Fruit fly (Drosophila melanogaster) whole organism: ENCODE measurements around the gene lawc.

Experiments used
- CG8478 ChIP-seq: fragments of >200 bp; optimal IDR thresholded peaks from 2 replicates; lab custom pipeline; 2018; ENCODE audit warnings: inconsistent platforms
- Dll ChIP-seq: fragments of >200 bp; optimal IDR thresholded peaks from 2 replicates; lab custom pipeline; 2017
- EcR ChIP-seq, 2 experiments: fragments of >200 bp; optimal IDR thresholded peaks; 2 replicates each; lab custom pipeline; 2017; ENCODE audit warnings: missing biosample characterization in 2 of 2, missing genetic modification characterization in 2 of 2, missing genetic modification reagents in 2 of 2
- pan ChIP-seq: fragments of >200 bp; optimal IDR thresholded peaks from 2 replicates; lab custom pipeline; 2017
- psq ChIP-seq: fragments of >200 bp; optimal IDR thresholded peaks from 2 replicates; lab custom pipeline; 2017
- usp ChIP-seq: fragments of >200 bp; optimal IDR thresholded peaks from 2 replicates; lab custom pipeline; 2017; ENCODE audit warnings: missing biosample characterization, missing genetic modification characterization, mixed read lengths

Gene lawc

DNA sequence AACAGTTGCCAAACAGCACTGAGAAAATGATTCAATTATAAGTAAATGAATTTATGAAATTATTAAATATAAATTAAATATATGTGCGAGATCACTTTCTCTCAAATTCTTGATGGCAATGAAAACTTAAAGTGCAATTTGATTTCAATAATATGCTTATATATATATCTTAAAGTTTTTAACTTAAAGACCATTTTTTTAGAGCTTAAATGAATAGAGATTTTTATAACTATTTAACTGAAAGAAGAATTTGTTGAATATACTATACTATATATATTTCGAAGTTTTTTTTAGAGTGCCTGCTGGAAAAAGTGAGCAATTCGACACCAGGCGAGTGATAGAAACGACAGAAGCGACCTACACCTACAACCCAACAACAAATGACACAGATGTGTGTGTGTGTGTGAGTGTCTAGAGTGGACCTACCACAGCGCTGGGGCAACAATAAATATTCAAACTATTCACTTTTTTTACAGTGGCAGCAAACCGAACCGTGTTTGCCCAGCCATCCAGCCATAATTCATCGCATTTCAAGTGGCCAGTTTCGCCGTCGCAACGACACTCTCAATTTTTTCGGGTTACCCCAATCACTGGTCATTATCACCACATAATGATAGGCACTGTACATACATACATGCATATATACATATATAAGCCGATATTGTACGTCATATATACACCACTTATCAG lies 33.6 kb upstream of the lawc start:
- TF ChIP-seq Dll (lab: Kevin White, UChicago): no peak
- no peak for TF ChIP-seq psq
- TF ChIP-seq EcR (GFP tag; optimal IDR thresholded peaks at IDR 0.05; lab: Kevin White, UChicago): no peak
- no peak for TF ChIP-seq CG8478 (lab: Kevin White, UChicago)
- TF ChIP-seq pan (lab: Kevin White, UChicago): no peak
- no peak for TF ChIP-seq usp (GFP tag; lab: Kevin White, UChicago)

dm6 chrX:8444279-8444678 lies 32.8 kb upstream of the lawc start:
- TF ChIP-seq EcR (GFP tag; optimal IDR thresholded peaks at IDR 0.05; lab: Kevin White, UChicago) (no peak), usp (GFP tag; lab: Kevin White, UChicago) (no peak), CG8478 (lab: Kevin White, UChicago) (no peak), psq (no peak), Dll (lab: Kevin White, UChicago) (no peak), pan (lab: Kevin White, UChicago) (no peak)

dm6 chrX:8442912-8443311 lies 31.5 kb upstream of the lawc start:
- no peak for TF ChIP-seq Dll (lab: Kevin White, UChicago)
- no peak for TF ChIP-seq usp (GFP tag; lab: Kevin White, UChicago)
- no peak for TF ChIP-seq CG8478 (lab: Kevin White, UChicago)
- TF ChIP-seq EcR (GFP tag; optimal IDR thresholded peaks at IDR 0.05; lab: Kevin White, UChicago): no peak
- no peak for TF ChIP-seq pan (lab: Kevin White, UChicago)

DNA sequence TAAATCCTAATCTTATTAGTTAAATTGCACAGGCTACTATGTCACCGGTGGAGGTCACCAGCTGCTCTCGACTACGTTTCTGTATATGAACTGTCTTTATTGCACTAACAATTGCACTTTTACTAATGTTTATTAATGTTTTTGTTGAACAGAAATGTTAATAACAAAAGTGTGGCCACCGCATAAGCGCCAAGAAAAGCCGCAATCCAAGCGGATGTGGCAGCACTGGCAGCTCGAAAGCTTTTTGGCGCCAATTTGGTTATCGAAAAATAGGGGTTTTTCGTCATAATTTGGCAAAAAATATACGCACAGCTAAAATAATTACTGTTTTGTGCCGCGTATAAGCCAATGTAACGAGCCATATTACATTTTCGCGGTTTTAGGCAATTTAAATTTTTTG lies 30.7 kb upstream of the lawc start, which contains the start of gene CG12123:
Gene CG12123 (minus strand): TSS at position 188 of the 400 bp plus-strand sequence.
- TF ChIP-seq psq: no peak

DNA sequence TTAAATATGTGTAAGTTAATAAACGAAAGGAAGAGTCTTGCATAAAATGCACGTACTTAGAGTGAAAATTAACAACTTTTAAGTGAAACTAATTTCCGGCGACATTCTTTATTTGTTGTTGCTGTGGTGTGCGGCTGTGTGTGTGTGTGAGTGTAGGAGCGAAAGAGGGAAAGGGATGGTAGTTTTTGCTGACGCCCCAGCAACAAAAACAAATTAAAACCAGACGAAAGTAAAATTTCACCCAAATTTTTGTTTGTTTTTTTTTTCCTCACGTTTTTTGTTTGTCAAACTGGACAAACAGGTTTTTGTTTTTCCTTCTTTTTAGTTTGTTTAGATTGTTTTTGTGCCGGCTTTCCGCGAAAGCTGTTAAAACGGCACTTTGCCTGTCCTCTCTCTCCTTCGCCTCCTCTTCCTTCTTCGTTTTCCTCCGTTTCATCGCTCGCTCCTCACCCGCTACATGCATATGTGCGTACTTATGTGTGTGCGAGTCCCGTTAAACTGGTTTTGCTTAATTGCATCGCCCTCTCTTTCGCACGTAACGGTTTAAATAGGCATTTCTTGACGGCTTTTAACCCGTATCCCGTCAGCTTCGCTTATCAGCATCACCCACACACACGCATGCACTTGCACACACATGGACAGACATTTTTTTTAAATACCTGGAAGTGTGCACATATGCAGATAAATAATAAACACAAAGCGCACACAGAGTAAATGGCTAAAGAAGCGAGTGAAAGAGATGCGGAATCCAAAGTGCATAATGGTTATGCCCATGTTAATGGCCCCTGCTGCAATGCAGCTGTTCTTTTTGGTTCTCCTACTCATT lies 26.0 kb upstream of the lawc start, which contains the start of gene Miga:
Gene Miga (minus strand): TSS at position 536 of the 826 bp plus-strand sequence.
- TF ChIP-seq pan (lab: Kevin White, UChicago) (no peak), CG8478 (lab: Kevin White, UChicago) (no peak), EcR (GFP tag; optimal IDR thresholded peaks at IDR 0.05; lab: Kevin White, UChicago) (no peak), Dll (lab: Kevin White, UChicago) (no peak), psq (no peak), usp (GFP tag; lab: Kevin White, UChicago) (no peak)

DNA sequence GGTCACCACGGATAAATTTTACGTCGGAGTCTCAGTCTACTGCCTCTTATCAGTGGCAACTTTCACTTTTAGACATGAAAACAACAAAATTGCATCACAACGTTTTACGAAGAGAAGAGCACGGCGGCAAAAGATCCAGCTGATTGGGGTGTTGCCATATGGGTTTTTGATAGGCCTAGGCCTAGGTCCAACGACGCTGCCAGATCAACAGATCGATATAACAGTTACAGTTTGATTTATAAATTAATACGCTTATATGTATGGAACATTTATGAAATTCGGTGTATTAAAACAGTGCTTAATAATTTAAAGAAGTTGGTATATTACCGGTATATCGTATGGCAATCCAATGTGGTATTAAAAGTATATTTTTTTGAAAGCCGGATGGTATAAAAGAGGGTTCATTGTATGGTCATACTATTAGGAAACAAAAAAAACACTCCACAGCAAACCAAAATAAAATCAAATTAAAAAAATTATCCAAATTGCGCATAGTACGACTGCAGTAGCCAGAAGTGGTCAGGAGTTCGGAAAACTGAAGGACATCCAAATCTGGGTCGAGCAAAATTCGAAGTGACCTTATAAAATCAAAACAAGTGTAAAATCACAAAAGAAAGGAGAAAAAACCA lies 25.3 kb upstream of the lawc start, which contains the start of gene CG1440:
Gene CG1440 (plus strand): TSS at position 402 of the 629 bp plus-strand sequence.
- TF ChIP-seq usp (GFP tag; lab: Kevin White, UChicago) (no peak), pan (lab: Kevin White, UChicago) (peak; percentile 39)

- no peak for TF ChIP-seq Dll (lab: Kevin White, UChicago)
- TF ChIP-seq EcR (GFP tag; optimal IDR thresholded peaks at IDR 0.05; lab: Kevin White, UChicago): no peak
- no peak for TF ChIP-seq pan (lab: Kevin White, UChicago)
- TF ChIP-seq usp (GFP tag; lab: Kevin White, UChicago): no peak
- no peak for TF ChIP-seq CG8478 (lab: Kevin White, UChicago)
- no peak for TF ChIP-seq psq
These were observed 22.3 kb upstream of the lawc start, which contains the start of gene CG32712 for dm6 chrX:8433709-8434108. CG32712 (minus strand) TSS chrX:8433809.

DNA sequence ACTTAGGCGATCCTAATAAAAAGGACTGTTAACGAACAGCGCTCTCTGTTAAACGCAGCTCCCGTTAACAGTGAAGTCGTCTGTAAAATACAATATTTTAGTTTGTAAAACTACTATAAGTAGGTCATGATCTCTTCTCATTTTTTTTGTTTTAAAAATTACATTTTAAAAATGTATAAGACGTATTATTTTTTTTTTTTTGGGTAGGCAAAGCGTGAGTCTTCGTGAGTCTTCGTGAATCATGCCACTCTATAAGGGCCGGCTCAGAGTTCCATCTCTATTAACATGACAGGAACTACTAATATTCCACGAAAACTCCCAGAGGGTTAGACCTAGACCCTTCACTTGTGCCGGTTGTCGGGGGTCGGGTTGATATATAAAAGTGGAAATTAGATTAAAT lies 11.2 kb upstream of the lawc start:
- TF ChIP-seq EcR (GFP tag; optimal IDR thresholded peaks at IDR 0.05; lab: Kevin White, UChicago) (no peak), psq (no peak), pan (lab: Kevin White, UChicago) (no peak), usp (GFP tag; lab: Kevin White, UChicago) (no peak), CG8478 (lab: Kevin White, UChicago) (no peak), Dll (lab: Kevin White, UChicago) (no peak)

DNA sequence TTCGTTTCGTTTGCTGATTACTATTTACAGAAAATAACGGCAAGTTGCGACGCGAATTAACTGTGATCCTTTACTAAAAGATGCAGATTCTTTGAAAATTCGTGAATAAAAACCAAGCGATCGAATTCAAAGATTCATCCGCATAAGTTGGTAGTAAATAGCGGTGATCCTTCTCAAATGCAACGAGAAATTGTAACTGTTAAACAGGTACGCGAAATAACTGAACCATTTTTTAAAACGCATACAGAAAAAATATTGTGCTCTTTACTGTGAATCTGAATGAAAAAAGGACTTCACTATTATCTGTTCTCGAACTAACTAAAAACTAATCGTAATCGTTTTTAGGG lies 10.0 kb upstream of the lawc start:
- TF ChIP-seq pan (lab: Kevin White, UChicago) (no peak), psq (no peak), EcR (GFP tag; optimal IDR thresholded peaks at IDR 0.05; lab: Kevin White, UChicago) (no peak), usp (GFP tag; lab: Kevin White, UChicago) (no peak), Dll (lab: Kevin White, UChicago) (no peak), CG8478 (lab: Kevin White, UChicago) (no peak)

DNA sequence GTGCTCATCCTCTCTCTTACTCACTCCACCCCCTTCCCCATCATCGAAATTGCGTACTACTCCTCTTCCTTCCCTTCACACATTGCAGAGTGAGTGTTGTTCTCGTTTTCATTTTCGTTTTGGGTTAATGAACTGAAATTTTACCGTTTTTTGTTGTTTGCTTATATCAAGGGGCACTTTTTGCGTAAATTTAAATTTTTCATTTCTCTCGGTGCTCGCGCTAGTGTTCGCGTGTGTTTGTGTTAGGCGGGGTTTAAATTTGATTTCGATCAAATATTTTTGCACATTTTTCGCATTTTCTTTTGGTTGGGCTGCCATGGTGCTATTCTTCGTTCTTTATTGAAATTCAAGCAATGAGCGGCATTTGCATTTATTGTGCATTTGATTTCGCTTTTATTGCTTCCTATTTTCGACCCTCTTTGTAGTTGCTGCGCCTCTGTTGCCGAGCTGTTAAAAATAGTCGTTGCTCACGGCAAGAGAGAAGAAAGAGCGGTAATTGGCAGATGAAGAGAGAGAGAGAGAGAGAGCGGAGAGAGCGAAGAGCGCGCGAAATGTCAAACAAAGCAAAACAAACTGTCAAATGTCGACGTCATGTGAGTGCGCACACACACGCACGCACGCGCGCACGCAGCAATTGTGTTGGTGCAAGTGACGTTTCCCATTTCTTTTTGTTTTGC lies 9.5 kb upstream of the lawc start:
- TF ChIP-seq usp (GFP tag; lab: Kevin White, UChicago) (no peak), Dll (lab: Kevin White, UChicago) (no peak), EcR (GFP tag; optimal IDR thresholded peaks at IDR 0.05; lab: Kevin White, UChicago) (peak; percentile 23 to 52), pan (lab: Kevin White, UChicago) (peak; percentile 63)

dm6 chrX:8419534-8419933 lies 8.1 kb upstream of the lawc start:
- TF ChIP-seq pan (lab: Kevin White, UChicago) (no peak), EcR (GFP tag; optimal IDR thresholded peaks at IDR 0.05; lab: Kevin White, UChicago) (no peak), usp (GFP tag; lab: Kevin White, UChicago) (no peak)
